Worm (Caenorhabditis elegans): ENCODE data around the gene prp-38.

The prp-38 gene

ce11 chrV:10802060-10802459, 3.8 kb downstream of the prp-38 start:
- TF ChIP-seq D2030.7 (GFP tag; IDR thresholded peaks at IDR 0.05) = no peak
- TF ChIP-seq nhr-80 (tag; optimal IDR thresholded peaks at IDR 0.05) = peak; percentile 89
- TF ChIP-seq dpff-1 (tag; optimal IDR thresholded peaks at IDR 0.05) = no peak
- no peak for TF ChIP-seq C06A6.2 (GFP tag; conservative IDR thresholded peaks at IDR 0.05)
- no peak for TF ChIP-seq attf-6 (GFP tag; IDR thresholded peaks at IDR 0.05)
- TF ChIP-seq T26A5.8 (tag; optimal IDR thresholded peaks at IDR 0.05) = no peak
- no peak for TF ChIP-seq dox-1 (GFP tag; IDR thresholded peaks at IDR 0.05)
- TF ChIP-seq nhr-27 (tag; optimal IDR thresholded peaks at IDR 0.05) = no peak
- TF ChIP-seq hsf-1 (GFP tag; IDR thresholded peaks at IDR 0.05) = no peak
- TF ChIP-seq T07F8.4 (tag; optimal IDR thresholded peaks at IDR 0.05) = no peak
- TF ChIP-seq cebp-2 (GFP tag; IDR thresholded peaks at IDR 0.05) = no peak
- TF ChIP-seq ets-4 (GFP tag; optimal IDR thresholded peaks at IDR 0.05) = peak; percentile 24
- no peak for TF ChIP-seq rec-8 (tag; optimal IDR thresholded peaks at IDR 0.05)
- peak in 1 of 2 experiments; percentile 73 for TF ChIP-seq let-607 (tag; optimal IDR thresholded peaks at IDR 0.05)
- TF ChIP-seq nfya-2 (GFP tag; IDR thresholded peaks at IDR 0.05) = no peak
- TF ChIP-seq B0035.1 (tag; optimal IDR thresholded peaks at IDR 0.05) = no peak
- TF ChIP-seq athp-1 (tag; optimal IDR thresholded peaks at IDR 0.05) = no peak
- no peak for TF ChIP-seq Y53F4B.3 (GFP tag; IDR thresholded peaks at IDR 0.05)
- no peak for TF ChIP-seq lin-35 (GFP tag; optimal IDR thresholded peaks at IDR 0.05)
- TF ChIP-seq let-526 (GFP tag; IDR thresholded peaks at IDR 0.05) = no peak
- TF ChIP-seq dpl-1 (GFP tag; optimal IDR thresholded peaks at IDR 0.05) = no peak
- no peak for TF ChIP-seq sdz-38 (tag; optimal IDR thresholded peaks at IDR 0.05)
- TF ChIP-seq K11D2.4 (GFP tag; IDR thresholded peaks at IDR 0.05) = no peak
- peak; percentile 46 for TF ChIP-seq pha-4 (tag; optimal IDR thresholded peaks at IDR 0.05)
- no peak for TF ChIP-seq aptf-3 (GFP tag; IDR thresholded peaks at IDR 0.05)
- peak; percentile 91 for TF ChIP-seq atf-7 (tag; optimal IDR thresholded peaks at IDR 0.05)
- peak; percentile 41 for TF ChIP-seq lin-54 (GFP tag; optimal IDR thresholded peaks at IDR 0.05)
- no peak for TF ChIP-seq sea-2 (GFP tag; IDR thresholded peaks at IDR 0.05)
- TF ChIP-seq snpc-4 (GFP tag; optimal IDR thresholded peaks at IDR 0.05) = no peak
- TF ChIP-seq snpc-4 (tag; optimal IDR thresholded peaks at IDR 0.05) = peak in 1 of 4 experiments; percentile 16
- no peak for TF ChIP-seq attf-5 (GFP tag; optimal IDR thresholded peaks at IDR 0.05)
- no peak for TF ChIP-seq F23B12.7 (tag; optimal IDR thresholded peaks at IDR 0.05; ENCODE audit: insufficient read depth)
- TF ChIP-seq hrde-1 (tag; optimal IDR thresholded peaks at IDR 0.05; ENCODE audit: borderline replicate concordance) = no peak
- peak; percentile 90 for TF ChIP-seq ztf-22 (GFP tag; optimal IDR thresholded peaks at IDR 0.05)
- no peak for TF ChIP-seq ceh-58 (GFP tag; IDR thresholded peaks at IDR 0.05)
- no peak for TF ChIP-seq xnd-1 (tag; optimal IDR thresholded peaks at IDR 0.05)
- TF ChIP-seq nhr-90 (tag; optimal IDR thresholded peaks at IDR 0.05) = no peak
- no peak for TF ChIP-seq hmg-20 (GFP tag; IDR thresholded peaks at IDR 0.05)
- peak; percentile 69 for TF ChIP-seq unc-62 (GFP tag; optimal IDR thresholded peaks at IDR 0.05)
- TF ChIP-seq C17E4.6 (GFP tag; IDR thresholded peaks at IDR 0.05) = no peak
- TF ChIP-seq madf-10 (tag; optimal IDR thresholded peaks at IDR 0.05) = peak; percentile 46
- TF ChIP-seq nhr-179 (tag; optimal IDR thresholded peaks at IDR 0.05) = no peak
- TF ChIP-seq egl-44 (GFP tag; IDR thresholded peaks at IDR 0.05) = no peak
- no peak for TF ChIP-seq madf-6 (GFP tag; IDR thresholded peaks at IDR 0.05)
- TF ChIP-seq ceh-100 (GFP tag; IDR thresholded peaks at IDR 0.05) = no peak
- TF ChIP-seq ZK185.1 (tag; optimal IDR thresholded peaks at IDR 0.05; ENCODE audit: poor library complexity, severe bottlenecking) = no peak
- no peak for TF ChIP-seq zim-3 (tag; optimal IDR thresholded peaks at IDR 0.05)
- no peak for TF ChIP-seq F39B2.1 (GFP tag; IDR thresholded peaks at IDR 0.05)
- TF ChIP-seq tbp1 (GFP tag; optimal IDR thresholded peaks at IDR 0.05) = peak; percentile 40
- TF ChIP-seq nfyb-1 (GFP tag; IDR thresholded peaks at IDR 0.05) = 0 out of 2 replicates have a peak, but pooled peaks have one; percentile 17

Measured in whole organism, young adult.